Fruit fly (Drosophila melanogaster): ENCODE measurements around the gene FipoQ.

Gene FipoQ

dm6 chr3R:29496315-29496714 lies 1.7 kb downstream of the FipoQ start:
- no peak for TF ChIP-seq noc (tag; optimal IDR thresholded peaks at IDR 0.05)

DNA sequence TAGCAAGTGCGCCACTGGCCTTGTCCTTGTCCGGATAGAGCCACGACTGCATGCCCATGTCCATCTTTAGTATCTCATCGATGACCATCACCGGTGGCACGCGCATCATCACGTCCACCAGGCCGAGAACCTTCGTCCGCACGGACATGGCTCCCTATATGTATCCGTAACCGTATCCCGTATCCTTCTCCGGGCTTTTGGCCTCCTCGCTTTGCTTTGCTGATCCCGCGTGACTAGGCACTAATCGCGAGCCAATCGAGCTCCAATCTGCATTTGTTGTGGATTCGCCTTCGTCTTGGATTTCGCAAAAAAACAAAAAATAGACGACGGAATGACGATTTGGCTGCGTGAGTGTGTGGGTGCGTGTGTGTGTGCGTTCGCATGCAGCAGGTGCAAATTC lies 8.4 kb downstream of the FipoQ start:
- TF ChIP-seq noc (tag; optimal IDR thresholded peaks at IDR 0.05), result no peak

DNA sequence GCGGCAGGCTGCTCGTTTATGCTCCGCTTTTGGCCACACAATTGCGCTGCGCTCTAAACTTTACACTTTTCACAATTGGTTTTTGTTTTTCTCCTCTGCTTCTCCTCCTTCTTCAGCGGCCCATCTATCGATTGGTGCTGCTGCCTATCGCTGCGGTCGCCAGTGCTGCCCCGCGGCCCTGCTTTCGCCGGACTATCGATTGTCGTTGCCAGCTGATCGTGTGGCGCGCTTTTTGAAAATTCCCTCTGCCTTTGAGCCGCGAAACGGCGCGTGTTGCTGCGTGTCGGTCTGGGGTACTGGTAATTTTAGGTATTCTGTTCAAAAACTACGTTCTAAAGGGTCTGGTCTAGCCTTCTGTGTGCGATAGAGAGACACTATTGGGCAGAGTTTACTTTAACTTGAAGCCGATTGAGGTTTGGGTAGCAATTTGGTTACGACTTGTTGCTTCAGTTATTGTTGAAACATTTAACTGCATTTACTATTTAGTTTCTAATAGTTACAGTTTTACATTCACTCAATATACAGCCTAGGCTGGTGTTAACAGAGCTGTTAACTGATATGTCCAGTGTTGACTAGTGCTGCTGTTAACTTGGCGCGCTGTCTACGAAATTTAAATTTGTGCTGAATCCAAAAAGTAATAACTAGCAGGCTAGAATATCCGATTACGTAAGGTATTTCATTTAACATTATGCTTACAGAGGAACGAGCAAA lies 9.0 kb downstream of the FipoQ start, which contains the start of gene Trc8:
TSS of gene Trc8 (minus strand) at position 392 of the 711 bp plus-strand sequence.
- no peak for TF ChIP-seq noc (tag; optimal IDR thresholded peaks at IDR 0.05)

DNA sequence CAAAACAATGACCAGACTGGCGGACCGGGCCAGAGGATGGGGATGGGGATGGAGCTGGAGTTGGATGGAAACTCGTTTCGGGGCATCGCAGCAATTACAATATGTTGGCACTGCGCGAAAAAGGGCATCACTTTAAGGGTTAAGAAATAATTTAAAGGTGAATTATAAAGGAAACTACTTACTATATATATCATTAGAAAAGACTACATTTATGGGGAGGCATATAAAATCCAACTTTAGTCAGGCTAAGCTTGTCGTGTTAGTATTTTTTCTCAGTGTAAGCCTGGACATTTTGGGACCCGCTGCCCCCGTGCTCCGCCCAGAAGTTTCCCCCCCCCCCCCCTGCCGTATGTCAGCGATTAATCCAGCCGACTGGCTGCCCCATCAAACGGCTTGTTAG lies 12.0 kb downstream of the FipoQ start:
- no peak for TF ChIP-seq noc (tag; optimal IDR thresholded peaks at IDR 0.05)

- TF ChIP-seq noc (tag; optimal IDR thresholded peaks at IDR 0.05), result no peak
Measured at dm6 chr3R:29508551-29509266, 14.1 kb downstream of the FipoQ start.

- TF ChIP-seq noc (tag; optimal IDR thresholded peaks at IDR 0.05), result no peak
Measured at dm6 chr3R:29511472-29511871, 16.9 kb downstream of the FipoQ start.

- no peak for TF ChIP-seq noc (tag; optimal IDR thresholded peaks at IDR 0.05)
Measured at dm6 chr3R:29512306-29513044, 17.9 kb downstream of the FipoQ start.

- no peak for TF ChIP-seq noc (tag; optimal IDR thresholded peaks at IDR 0.05)
Measured at dm6 chr3R:29515417-29515816, 20.8 kb downstream of the FipoQ start, which contains the start of gene ND-20L. TSS of gene ND-20L (plus strand) at chr3R:29515717.

- TF ChIP-seq noc (tag; optimal IDR thresholded peaks at IDR 0.05), result no peak
Measured at dm6 chr3R:29516766-29517165, 22.2 kb downstream of the FipoQ start.

- no peak for TF ChIP-seq noc (tag; optimal IDR thresholded peaks at IDR 0.05)
Measured at dm6 chr3R:29517923-29518322, 23.3 kb downstream of the FipoQ start.

DNA sequence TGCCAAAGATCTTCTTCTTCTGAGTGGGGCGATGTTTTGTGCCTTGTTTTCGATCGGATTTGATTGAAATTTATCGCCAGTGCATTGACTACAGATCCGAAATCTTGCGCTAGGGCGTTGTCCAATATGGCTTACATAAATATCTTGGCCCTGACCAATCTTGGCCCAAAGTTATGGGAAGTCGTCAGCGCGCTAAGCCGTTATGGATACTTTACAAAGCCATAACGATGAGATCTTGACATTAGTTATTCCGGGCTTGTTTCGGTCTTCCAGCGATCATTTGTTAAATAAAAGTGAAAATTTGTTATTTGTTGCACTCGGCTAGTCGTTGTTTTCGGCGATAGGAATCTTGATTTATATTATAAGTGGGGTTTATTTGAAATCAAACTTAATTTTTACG lies 23.9 kb downstream of the FipoQ start:
- no peak for TF ChIP-seq noc (tag; optimal IDR thresholded peaks at IDR 0.05)

dm6 chr3R:29519332-29519731 lies 24.8 kb downstream of the FipoQ start:
- no peak for TF ChIP-seq noc (tag; optimal IDR thresholded peaks at IDR 0.05)

DNA sequence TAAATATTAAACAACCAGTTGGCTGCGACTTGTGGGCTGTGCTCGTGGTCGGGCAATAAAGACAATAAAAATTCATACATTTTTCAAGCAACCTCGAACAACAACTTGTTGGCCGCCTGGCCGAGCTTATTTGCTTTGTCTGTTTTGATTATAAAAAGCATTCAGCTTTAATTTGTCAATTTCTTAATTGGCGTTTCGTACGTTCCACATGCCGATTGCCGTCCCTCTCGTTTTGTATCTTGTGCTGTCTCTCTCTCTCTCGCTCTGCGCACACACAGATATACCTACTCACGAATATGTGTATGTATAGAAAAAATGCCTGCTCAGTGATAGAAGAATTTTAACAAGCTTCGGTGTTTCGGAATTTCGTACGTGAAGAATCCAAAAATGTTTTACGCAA lies 25.6 kb downstream of the FipoQ start:
- no peak for TF ChIP-seq noc (tag; optimal IDR thresholded peaks at IDR 0.05)

DNA sequence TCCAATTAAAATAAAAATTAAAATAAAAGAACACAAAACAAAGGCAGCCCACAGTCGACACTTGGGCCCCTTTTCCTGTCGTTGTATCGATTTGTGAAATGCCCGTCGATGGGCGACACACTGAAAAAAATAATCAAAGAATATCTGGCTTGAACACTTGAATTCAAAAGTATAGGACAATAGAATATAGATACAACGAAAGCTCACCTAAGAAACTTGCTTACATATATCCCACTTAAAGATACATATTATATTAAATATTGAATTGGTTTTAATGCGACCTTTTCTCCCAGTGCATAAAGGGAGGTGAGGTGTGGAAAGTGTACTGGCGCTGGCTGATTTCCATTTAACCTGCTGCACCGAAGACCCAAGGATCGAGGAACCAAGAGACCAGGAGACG lies 27.6 kb downstream of the FipoQ start:
- TF ChIP-seq noc (tag; optimal IDR thresholded peaks at IDR 0.05), result no peak

dm6 chr3R:29523978-29524775 lies 29.6 kb downstream of the FipoQ start:
- TF ChIP-seq noc (tag; optimal IDR thresholded peaks at IDR 0.05), result no peak

DNA sequence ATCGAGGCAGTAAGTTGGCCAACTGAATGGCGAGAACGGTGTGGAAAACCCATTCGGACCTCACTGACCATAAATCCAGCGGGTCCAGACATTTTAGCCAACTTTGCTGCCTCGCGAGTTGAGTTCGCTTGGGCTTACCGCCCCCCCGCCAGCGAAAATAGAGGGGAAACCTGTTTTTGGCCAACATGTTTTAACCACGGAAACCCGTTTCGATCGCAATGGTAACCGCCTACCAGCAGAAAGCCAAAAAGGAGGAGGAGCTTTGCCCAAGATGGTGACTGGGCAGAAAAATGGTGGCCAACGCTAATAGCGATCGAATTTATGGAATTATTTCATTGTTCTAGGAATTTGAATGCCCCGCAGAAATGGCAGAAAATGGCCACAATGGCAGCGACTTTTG lies 32.0 kb downstream of the FipoQ start:
- no peak for TF ChIP-seq noc (tag; optimal IDR thresholded peaks at IDR 0.05)

All from whole organism, larva.